Fruit fly (Drosophila melanogaster) whole organism, embryonic: ENCODE data around the gene CRAT.

Source experiments
- B-H1 ChIP-seq: fragments of 200-800 bp; sonication (Bioruptor generic); IDR thresholded peaks from 3 replicates; pipeline ENCODE4 v1.3.6; 2022; ENCODE audit warnings: missing biosample characterization, missing genetic modification characterization
- Bteb2 ChIP-seq: fragments of 200-800 bp; sonication (Bioruptor generic); optimal IDR thresholded peaks from 2 replicates; lab custom pipeline; 2016; ENCODE audit warnings: missing biosample characterization, missing genetic modification characterization
- CG10209 ChIP-seq: fragments of 200-800 bp; sonication (Bioruptor generic); optimal IDR thresholded peaks from 3 replicates; lab custom pipeline; 2017; ENCODE audit warnings: missing biosample characterization, mild to moderate bottlenecking, missing genetic modification characterization, missing genetic modification reagents
- CG10321 ChIP-seq: fragments of 200-800 bp; sonication (Bioruptor generic); IDR thresholded peaks from 2 replicates; pipeline ENCODE4 v1.3.6; 2022; ENCODE audit warnings: missing biosample characterization, missing genetic modification characterization
- CG10366 ChIP-seq: fragments of 200-800 bp; sonication (Bioruptor generic); IDR thresholded peaks from 2 replicates; pipeline ENCODE4 v1.3.6; 2022; ENCODE audit warnings: missing biosample characterization, missing genetic modification characterization
- CG11504 ChIP-seq: fragments of 200-800 bp; sonication (Bioruptor generic); optimal IDR thresholded peaks from 3 replicates; lab custom pipeline; 2019; ENCODE audit warnings: missing biosample characterization, mild to moderate bottlenecking, missing genetic modification characterization, moderate library complexity
- CG13287 ChIP-seq: fragments of 200-800 bp; sonication (Bioruptor generic); IDR thresholded peaks from 2 replicates; pipeline ENCODE4 v1.3.6; 2022; ENCODE audit warnings: missing biosample characterization, missing genetic modification characterization; ENCODE audit not compliant: partially characterized antibody
- CG13424 ChIP-seq: fragments of 200-800 bp; sonication (Bioruptor generic); optimal IDR thresholded peaks from 2 replicates; lab custom pipeline; 2019; ENCODE audit warnings: missing biosample characterization, mild to moderate bottlenecking, missing genetic modification characterization, moderate library complexity
- CG13624 ChIP-seq: fragments of 200-800 bp; sonication (Bioruptor generic); optimal IDR thresholded peaks from 2 replicates; lab custom pipeline; 2016; ENCODE audit warnings: missing biosample characterization, missing genetic modification characterization
- CG14014 ChIP-seq: fragments of 200-800 bp; sonication (Bioruptor generic); IDR thresholded peaks from 2 replicates; pipeline ENCODE4 v1.3.6; 2022; ENCODE audit warnings: missing biosample characterization, missing genetic modification characterization
- CG2875 ChIP-seq: fragments of 200-800 bp; sonication (Bioruptor generic); optimal IDR thresholded peaks from 2 replicates; lab custom pipeline; 2017; ENCODE audit warnings: missing biosample characterization, mild to moderate bottlenecking, missing genetic modification characterization, missing genetic modification reagents
- CG31224 ChIP-seq: fragments of 200-800 bp; sonication (Bioruptor generic); IDR thresholded peaks from 2 replicates; pipeline ENCODE4 v1.3.6; 2022; ENCODE audit warnings: missing biosample characterization, missing genetic modification characterization
- CG3726 ChIP-seq: fragments of 200-800 bp; sonication (Bioruptor generic); IDR thresholded peaks from 3 replicates; pipeline ENCODE4, ENCODE4 v1.3.6; 2022; ENCODE audit warnings: missing biosample characterization, missing genetic modification characterization
- CG5180 ChIP-seq: fragments of 200-800 bp; sonication (Bioruptor generic); optimal IDR thresholded peaks from 3 replicates; lab custom pipeline; 2017; ENCODE audit warnings: missing biosample characterization, missing genetic modification characterization, mild to moderate bottlenecking, moderate library complexity, missing genetic modification reagents
- CG5953 ChIP-seq: fragments of 200-800 bp; sonication (Bioruptor generic); IDR thresholded peaks from 2 replicates; pipeline ENCODE4 v1.3.6; 2022; ENCODE audit warnings: missing biosample characterization, missing genetic modification characterization
- CG6254 ChIP-seq: fragments of 200-800 bp; sonication (Bioruptor generic); optimal IDR thresholded peaks from 3 replicates; lab custom pipeline; 2017; ENCODE audit warnings: mild to moderate bottlenecking, missing biosample characterization, missing genetic modification reagents, missing genetic modification characterization
- CG8281 ChIP-seq: fragments of 200-800 bp; sonication (Bioruptor generic); optimal IDR thresholded peaks from 2 replicates; lab custom pipeline; 2018; ENCODE audit warnings: missing biosample characterization, mild to moderate bottlenecking, missing genetic modification characterization, moderate library complexity
- CG8290 ChIP-seq, 3 experiments: fragments of 200-800 bp; sonication (Bioruptor generic); optimal IDR thresholded peaks; 2 replicates each; lab custom pipeline; 2016 to 2019; ENCODE audit warnings: missing biosample characterization in 3 of 3, missing genetic modification characterization in 3 of 3, mild to moderate bottlenecking in 2 of 3, moderate library complexity in 1 of 3
- CoRest ChIP-seq: fragments of 200-800 bp; sonication (Bioruptor generic); optimal IDR thresholded peaks from 3 replicates; lab custom pipeline; 2018; ENCODE audit warnings: missing biosample characterization, mild to moderate bottlenecking, missing genetic modification characterization, moderate library complexity
- Dip2 ChIP-seq: fragments of 200-800 bp; sonication (Bioruptor generic); IDR thresholded peaks from 2 replicates; pipeline ENCODE4 v1.3.6; 2022; ENCODE audit warnings: missing biosample characterization, missing genetic modification characterization
- Drgx ChIP-seq: fragments of 200-800 bp; sonication (Bioruptor generic); IDR thresholded peaks from 2 replicates; pipeline ENCODE4 v1.3.6; 2022; ENCODE audit warnings: missing biosample characterization, missing genetic modification characterization
- HHEX ChIP-seq: fragments of 200-800 bp; sonication (Bioruptor generic); optimal IDR thresholded peaks from 3 replicates; lab custom pipeline; 2017; ENCODE audit warnings: missing biosample characterization, mild to moderate bottlenecking, missing genetic modification characterization, missing genetic modification reagents
- MBD-R2 ChIP-seq: fragments of 200-800 bp; sonication (Bioruptor generic); IDR thresholded peaks from 2 replicates; pipeline ENCODE4 v1.3.6; 2022; ENCODE audit warnings: missing biosample characterization, missing genetic modification characterization
- Max ChIP-seq: fragments of 200-800 bp; sonication (Bioruptor generic); optimal IDR thresholded peaks from 2 replicates; lab custom pipeline; 2016; ENCODE audit warnings: missing biosample characterization, mild to moderate bottlenecking, missing genetic modification characterization
- NC2α ChIP-seq: fragments of 200-800 bp; sonication (Bioruptor generic); optimal IDR thresholded peaks from 2 replicates; lab custom pipeline; 2016; ENCODE audit warnings: missing biosample characterization, missing genetic modification characterization
- NFAT ChIP-seq: fragments of 200-800 bp; sonication (Bioruptor generic); IDR thresholded peaks from 2 replicates; pipeline ENCODE4 v1.3.6; 2022; ENCODE audit warnings: missing biosample characterization, missing genetic modification characterization
- NK7.1 ChIP-seq: fragments of 200-800 bp; sonication (Bioruptor generic); optimal IDR thresholded peaks from 3 replicates; lab custom pipeline; 2016; ENCODE audit warnings: missing biosample characterization, missing genetic modification characterization
- Nf-YC ChIP-seq: fragments of 200-800 bp; optimal IDR thresholded peaks from 3 replicates; lab custom pipeline; 2019; ENCODE audit warnings: missing biosample characterization, mild to moderate bottlenecking, missing genetic modification characterization, moderate library complexity
- Ssrp ChIP-seq: fragments of 200-800 bp; sonication (Bioruptor generic); optimal IDR thresholded peaks from 2 replicates; lab custom pipeline; 2018; ENCODE audit warnings: missing biosample characterization, mild to moderate bottlenecking, missing genetic modification characterization, moderate library complexity
- YL-1 ChIP-seq: fragments of 200-800 bp; sonication (Bioruptor generic); optimal IDR thresholded peaks from 3 replicates; lab custom pipeline; 2017; ENCODE audit warnings: missing biosample characterization, mild to moderate bottlenecking, missing genetic modification characterization
- danr ChIP-seq: fragments of 200-800 bp; sonication (Bioruptor generic); IDR thresholded peaks from 2 replicates; pipeline ENCODE4 v1.3.6; 2022; ENCODE audit warnings: missing biosample characterization, missing genetic modification characterization
- fd3F ChIP-seq: fragments of 200-800 bp; sonication (Bioruptor generic); optimal IDR thresholded peaks from 2 replicates; lab custom pipeline; 2018; ENCODE audit warnings: missing biosample characterization, mild to moderate bottlenecking, missing genetic modification characterization, moderate library complexity
- fu2 ChIP-seq: fragments of 200-800 bp; sonication (Bioruptor generic); optimal IDR thresholded peaks from 2 replicates; lab custom pipeline; 2016; ENCODE audit warnings: missing biosample characterization, missing genetic modification characterization
- gsb ChIP-seq: fragments of 200-800 bp; sonication (Bioruptor generic); IDR thresholded peaks from 2 replicates; pipeline ENCODE4 v1.3.6; 2022; ENCODE audit warnings: missing biosample characterization, missing genetic modification characterization
- hbn ChIP-seq: fragments of 200-800 bp; sonication (Bioruptor generic); IDR thresholded peaks from 2 replicates; pipeline ENCODE4 v1.3.6; 2022; ENCODE audit warnings: missing biosample characterization, missing genetic modification characterization; ENCODE audit not compliant: partially characterized antibody
- inv ChIP-seq: fragments of 200-800 bp; sonication (Bioruptor generic); IDR thresholded peaks from 2 replicates; pipeline ENCODE4 v1.3.6; 2022; ENCODE audit warnings: missing biosample characterization, missing genetic modification characterization; ENCODE audit not compliant: partially characterized antibody
- jigr1 ChIP-seq: fragments of 200-800 bp; sonication (Bioruptor generic); IDR thresholded peaks from 3 replicates; pipeline ENCODE4 v1.3.6; 2022; ENCODE audit warnings: missing biosample characterization, missing genetic modification characterization
- lab ChIP-seq: fragments of 200-800 bp; sonication (Bioruptor generic); optimal IDR thresholded peaks from 3 replicates; lab custom pipeline; 2017; ENCODE audit warnings: missing biosample characterization, missing genetic modification characterization, mild to moderate bottlenecking, moderate library complexity, missing genetic modification reagents
- mld ChIP-seq: fragments of 200-800 bp; sonication (Bioruptor generic); IDR thresholded peaks from 3 replicates; pipeline ENCODE4 v1.3.6; 2022; ENCODE audit warnings: missing biosample characterization, missing genetic modification characterization; ENCODE audit not compliant: partially characterized antibody
- nmo ChIP-seq: fragments of 200-800 bp; sonication (Bioruptor generic); optimal IDR thresholded peaks from 2 replicates; lab custom pipeline; 2018; ENCODE audit warnings: missing biosample characterization, mild to moderate bottlenecking, missing genetic modification characterization, moderate library complexity
- nom ChIP-seq: fragments of 200-800 bp; sonication (Bioruptor generic); optimal IDR thresholded peaks from 2 replicates; lab custom pipeline; 2017; ENCODE audit warnings: missing biosample characterization, missing genetic modification characterization, mild to moderate bottlenecking, moderate library complexity, missing genetic modification reagents
- odd ChIP-seq: fragments of 200-800 bp; sonication (Bioruptor generic); optimal IDR thresholded peaks from 2 replicates; lab custom pipeline; 2017; ENCODE audit warnings: missing biosample characterization, mild to moderate bottlenecking, missing genetic modification characterization
- pb ChIP-seq: fragments of 200-800 bp; sonication (Bioruptor generic); optimal IDR thresholded peaks from 3 replicates; lab custom pipeline; 2016; ENCODE audit warnings: missing biosample characterization, missing genetic modification characterization
- prd ChIP-seq, 3 experiments: fragments of >200 bp in 2 of 3; fragments of 200-800 bp in 1 of 3; sonication (Bioruptor generic) in 1 of 3; optimal IDR thresholded peaks in 2 of 3; IDR thresholded peaks in 1 of 3; 2 replicates in 2 of 3; 3 replicates in 1 of 3; pipeline versions ENCODE4 v1.3.6 to Lab custom; 2017 to 2022; ENCODE audit warnings: missing biosample characterization in 1 of 3, missing genetic modification characterization in 1 of 3
- ro ChIP-seq: fragments of 200-800 bp; sonication (Bioruptor generic); IDR thresholded peaks from 2 replicates; pipeline ENCODE4 v1.3.6; 2022; ENCODE audit warnings: missing biosample characterization, missing genetic modification characterization
- sisA ChIP-seq: fragments of 200-800 bp; sonication (Bioruptor generic); IDR thresholded peaks from 2 replicates; pipeline ENCODE4 v1.3.6; 2022; ENCODE audit warnings: missing biosample characterization, missing genetic modification characterization
- tap ChIP-seq: fragments of 200-800 bp; optimal IDR thresholded peaks from 3 replicates; lab custom pipeline; 2019; ENCODE audit warnings: missing biosample characterization, mild to moderate bottlenecking, missing genetic modification characterization, moderate library complexity
- z ChIP-seq: fragments of 200-800 bp; sonication (Bioruptor generic); IDR thresholded peaks from 3 replicates; pipeline ENCODE4 v1.3.6; 2022; ENCODE audit warnings: missing biosample characterization, missing genetic modification characterization

The CRAT gene

DNA sequence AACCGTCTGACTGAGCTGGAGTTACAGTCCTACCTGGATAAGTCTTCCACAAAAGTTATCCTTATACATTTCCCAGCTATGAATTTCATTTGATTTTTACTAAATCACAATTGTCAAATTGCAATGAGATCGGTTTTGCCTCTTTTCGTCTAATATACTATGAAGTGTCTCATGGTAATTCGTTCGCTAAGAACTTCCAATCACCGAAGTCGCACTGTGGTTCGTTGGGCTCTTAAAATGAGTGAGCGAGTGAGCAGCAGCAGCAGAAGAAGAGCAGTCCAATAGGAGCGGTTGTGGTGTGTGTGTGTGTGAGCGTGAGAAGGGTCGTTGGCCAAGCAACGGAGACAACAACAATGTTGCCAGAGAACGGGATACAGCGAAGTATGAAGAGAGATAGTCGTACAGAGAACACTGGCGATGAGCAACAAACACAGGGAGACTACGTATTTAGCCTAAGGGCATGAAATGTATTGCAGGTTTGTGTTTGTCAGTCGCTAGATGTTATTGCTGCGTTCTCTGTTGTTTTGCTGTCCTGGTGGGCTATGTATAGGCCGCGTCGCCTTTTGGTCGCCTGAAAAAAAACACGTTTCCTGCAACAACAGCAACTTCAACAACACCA is 48.2 kb upstream of the CRAT start (continued):
- peak; percentile 84 for TF ChIP-seq CG6254
- TF ChIP-seq CG8290 (GFP tag; optimal IDR thresholded peaks at IDR 0.05; lab: Kevin White, UChicago): peak; percentile 88
- TF ChIP-seq CG8290 (tag; optimal IDR thresholded peaks at IDR 0.05; lab: Kevin White, UChicago): peak; percentile 48 to 97
- TF ChIP-seq CG31224: peak; percentile 72
- TF ChIP-seq inv: no peak
- peak; percentile 91 for TF ChIP-seq CG10366 (GFP tag; lab: Robert Waterston, UW)
- peak; percentile 86 for TF ChIP-seq pb (GFP tag; lab: Kevin White, UChicago)
- TF ChIP-seq hbn (GFP tag; lab: Robert Waterston, UW): no peak
- peak; percentile 87 for TF ChIP-seq Bteb2 (GFP tag; lab: Kevin White, UChicago)
- TF ChIP-seq CG13287 (GFP tag; lab: Robert Waterston, UW): no peak
- TF ChIP-seq mld (GFP tag; lab: Robert Waterston, UW): no peak; the same call in 2 of the 3 replicates
- peak; percentile 92 for TF ChIP-seq CG13424 (tag; lab: Kevin White, UChicago)
- TF ChIP-seq CG3726: peak; percentile 84; the same call in 1 of the 3 replicates
- peak; percentile 80; the same call in 1 of the 2 replicates for TF ChIP-seq MBD-R2 (GFP tag; lab: Robert Waterston, UW)
- TF ChIP-seq NFAT (GFP tag; lab: Robert Waterston, UW): peak; percentile 73; the same call in 1 of the 2 replicates
- TF ChIP-seq CG8281: peak; percentile 67
- peak; percentile 91 for TF ChIP-seq CoRest (tag; lab: Kevin White, UChicago)
- no peak for TF ChIP-seq prd (optimal IDR thresholded peaks at IDR 0.05; lab: Kevin White, UChicago)
- peak; percentile 95 for TF ChIP-seq prd (GFP tag; IDR thresholded peaks at IDR 0.05; lab: Robert Waterston, UW)
- peak; percentile 92 for TF ChIP-seq CG10209 (GFP tag; lab: Kevin White, UChicago)
- peak; percentile 89 for TF ChIP-seq CG2875 (GFP tag; lab: Kevin White, UChicago)
- peak; percentile 90 for TF ChIP-seq HHEX (GFP tag; lab: Kevin White, UChicago)
- TF ChIP-seq nom: peak; percentile 86
- peak; percentile 73; the same call in 1 of the 2 replicates for TF ChIP-seq ro (GFP tag; lab: Robert Waterston, UW)
- peak; percentile 90 for TF ChIP-seq Nf-YC
- peak; percentile 95 for TF ChIP-seq lab
- TF ChIP-seq z (GFP tag; lab: Robert Waterston, UW): peak; percentile 68; the same call in 2 of the 3 replicates
- no peak; the same call in 1 of the 2 replicates for TF ChIP-seq Dip2
- peak; percentile 67; the same call in 2 of the 3 replicates for TF ChIP-seq jigr1 (GFP tag; lab: Robert Waterston, UW)
- peak; percentile 91 for TF ChIP-seq CG14014
- TF ChIP-seq CG13624: peak; percentile 94
- peak; percentile 89 for TF ChIP-seq nmo
- peak; percentile 50 for TF ChIP-seq YL-1 (GFP tag; lab: Kevin White, UChicago)
- peak; percentile 89 for TF ChIP-seq NK7.1 (GFP tag; lab: Kevin White, UChicago)
- peak; percentile 78 for TF ChIP-seq CG5953 (GFP tag; lab: Robert Waterston, UW)
- peak; percentile 87 for TF ChIP-seq odd
- TF ChIP-seq danr (GFP tag; lab: Robert Waterston, UW): peak; percentile 80
- TF ChIP-seq fd3F: peak; percentile 84
- TF ChIP-seq NC2α (GFP tag; lab: Kevin White, UChicago): peak; percentile 81
- peak; percentile 85 for TF ChIP-seq Max (GFP tag; lab: Kevin White, UChicago)
- peak; percentile 65 for TF ChIP-seq CG10321 (GFP tag; lab: Robert Waterston, UW)
- TF ChIP-seq CG11504: peak; percentile 89
- TF ChIP-seq sisA (GFP tag; lab: Robert Waterston, UW): peak; percentile 89
- peak; percentile 70 for TF ChIP-seq CG5180 (GFP tag; lab: Kevin White, UChicago)
- peak; percentile 79 for TF ChIP-seq B-H1
- TF ChIP-seq tap: peak; percentile 83
- peak; percentile 87 for TF ChIP-seq Ssrp (tag; lab: Kevin White, UChicago)
- TF ChIP-seq fu2 (GFP tag; lab: Kevin White, UChicago): peak; percentile 90
- TF ChIP-seq gsb (GFP tag; lab: Robert Waterston, UW): peak; percentile 73
- peak; percentile 94 for TF ChIP-seq Drgx (GFP tag; lab: Robert Waterston, UW)
